Fruit fly (Drosophila melanogaster) whole organism, embryonic: ENCODE data around the gene CG10793.

Experiments used
- ATbp ChIP-seq: fragments of 200-800 bp; sonication (Bioruptor generic); optimal IDR thresholded peaks from 2 replicates; lab custom pipeline; 2017; ENCODE audit warnings: missing biosample characterization, mild to moderate bottlenecking, missing genetic modification characterization, missing genetic modification reagents
- Ada2b ChIP-seq: fragments of 200-800 bp; sonication (Bioruptor generic); IDR thresholded peaks from 2 replicates; pipeline ENCODE4 v1.3.6; 2022; ENCODE audit warnings: missing biosample characterization, missing genetic modification characterization
- Atf3 ChIP-seq: fragments of 200-800 bp; sonication (Bioruptor generic); optimal IDR thresholded peaks from 3 replicates; lab custom pipeline; 2016; ENCODE audit warnings: missing biosample characterization, missing genetic modification characterization
- CG10274 ChIP-seq: fragments of 200-800 bp; sonication (Bioruptor generic); optimal IDR thresholded peaks from 3 replicates; lab custom pipeline; 2017; ENCODE audit warnings: missing biosample characterization, mild to moderate bottlenecking, missing genetic modification characterization
- CG11398 ChIP-seq: fragments of 200-800 bp; sonication (Bioruptor generic); optimal IDR thresholded peaks from 2 replicates; lab custom pipeline; 2016; ENCODE audit warnings: missing biosample characterization, missing genetic modification characterization
- CG14860 ChIP-seq: fragments of 200-800 bp; sonication (Bioruptor generic); IDR thresholded peaks from 3 replicates; pipeline ENCODE4 v1.3.6; 2022; ENCODE audit warnings: missing biosample characterization, missing genetic modification characterization; ENCODE audit not compliant: partially characterized antibody
- CG14965 ChIP-seq: fragments of 200-800 bp; sonication (Bioruptor generic); optimal IDR thresholded peaks from 2 replicates; lab custom pipeline; 2016; ENCODE audit warnings: missing biosample characterization, missing genetic modification characterization, borderline replicate concordance
- CG15696 ChIP-seq: fragments of 200-800 bp; sonication (Bioruptor generic); optimal IDR thresholded peaks from 2 replicates; lab custom pipeline; 2019; ENCODE audit warnings: missing biosample characterization, mild to moderate bottlenecking, missing genetic modification characterization, moderate library complexity
- CG17359 ChIP-seq: fragments of 200-800 bp; sonication (Bioruptor generic); optimal IDR thresholded peaks from 3 replicates; lab custom pipeline; 2018; ENCODE audit warnings: missing biosample characterization, mild to moderate bottlenecking, missing genetic modification characterization, moderate library complexity
- CG1832 ChIP-seq: fragments of 200-800 bp; sonication (Bioruptor generic); optimal IDR thresholded peaks from 2 replicates; lab custom pipeline; 2017; ENCODE audit warnings: missing biosample characterization, mild to moderate bottlenecking, missing genetic modification characterization, inconsistent platforms
- CG2678 ChIP-seq: fragments of 200-800 bp; sonication (Bioruptor generic); optimal IDR thresholded peaks from 3 replicates; lab custom pipeline; 2019; ENCODE audit warnings: missing biosample characterization, mild to moderate bottlenecking, missing genetic modification characterization, moderate library complexity
- CG2875 ChIP-seq: fragments of 200-800 bp; sonication (Bioruptor generic); optimal IDR thresholded peaks from 2 replicates; lab custom pipeline; 2017; ENCODE audit warnings: missing biosample characterization, mild to moderate bottlenecking, missing genetic modification characterization, missing genetic modification reagents
- CG31388 ChIP-seq: fragments of 200-800 bp; sonication (Bioruptor generic); optimal IDR thresholded peaks from 2 replicates; lab custom pipeline; 2016; ENCODE audit warnings: missing biosample characterization, missing genetic modification characterization
- CG3407 ChIP-seq: fragments of 200-800 bp; sonication (Bioruptor generic); optimal IDR thresholded peaks from 2 replicates; lab custom pipeline; 2018; ENCODE audit warnings: missing biosample characterization, mild to moderate bottlenecking, missing genetic modification characterization
- CG34224 ChIP-seq: fragments of 200-800 bp; sonication (Bioruptor generic); IDR thresholded peaks from 3 replicates; pipeline ENCODE4 v1.3.6; 2022; ENCODE audit warnings: missing biosample characterization, missing genetic modification characterization; ENCODE audit not compliant: partially characterized antibody
- CG6272 ChIP-seq: fragments of 200-800 bp; sonication (Bioruptor generic); IDR thresholded peaks from 2 replicates; pipeline ENCODE4 v1.3.6; 2022; ENCODE audit warnings: missing biosample characterization, missing genetic modification characterization
- CG6654 ChIP-seq: fragments of 200-800 bp; sonication (Bioruptor generic); optimal IDR thresholded peaks from 2 replicates; lab custom pipeline; 2017; ENCODE audit warnings: missing biosample characterization, mild to moderate bottlenecking, missing genetic modification characterization
- CG6791 ChIP-seq: fragments of 200-800 bp; sonication (Bioruptor generic); IDR thresholded peaks from 3 replicates; pipeline ENCODE4 v1.3.6; 2022; ENCODE audit warnings: missing biosample characterization, missing genetic modification characterization; ENCODE audit not compliant: partially characterized antibody
- CG6854 ChIP-seq: fragments of 200-800 bp; sonication (Bioruptor generic); optimal IDR thresholded peaks from 3 replicates; lab custom pipeline; 2017; ENCODE audit warnings: missing biosample characterization, mild to moderate bottlenecking, missing genetic modification characterization
- CG7839 ChIP-seq: fragments of 200-800 bp; sonication (Bioruptor generic); optimal IDR thresholded peaks from 3 replicates; lab custom pipeline; 2018; ENCODE audit warnings: missing biosample characterization, mild to moderate bottlenecking, missing genetic modification characterization, moderate library complexity
- Chrac-16 ChIP-seq: fragments of 200-800 bp; sonication (Bioruptor generic); optimal IDR thresholded peaks from 3 replicates; lab custom pipeline; 2016; ENCODE audit warnings: missing biosample characterization, missing genetic modification characterization
- Gsc ChIP-seq: fragments of 200-800 bp; sonication (Bioruptor generic); IDR thresholded peaks from 2 replicates; pipeline ENCODE4 v1.3.6; 2022; ENCODE audit warnings: missing biosample characterization, missing genetic modification characterization
- HLH4C ChIP-seq: fragments of 200-800 bp; sonication (Bioruptor generic); IDR thresholded peaks from 3 replicates; pipeline ENCODE4 v1.3.6; 2022; ENCODE audit warnings: missing biosample characterization, missing genetic modification characterization; ENCODE audit not compliant: partially characterized antibody
- Lhr ChIP-seq: fragments of 200-800 bp; sonication (Bioruptor generic); optimal IDR thresholded peaks from 3 replicates; lab custom pipeline; 2017; ENCODE audit warnings: mild to moderate bottlenecking, missing biosample characterization, missing genetic modification reagents, missing genetic modification characterization
- Myb ChIP-seq: fragments of 200-800 bp; sonication (Bioruptor generic); optimal IDR thresholded peaks from 2 replicates; lab custom pipeline; 2016; ENCODE audit warnings: missing biosample characterization, missing genetic modification characterization
- Oli ChIP-seq: fragments of 200-800 bp; sonication (Bioruptor generic); optimal IDR thresholded peaks from 2 replicates; lab custom pipeline; 2018; ENCODE audit warnings: missing biosample characterization, mild to moderate bottlenecking, missing genetic modification characterization, moderate library complexity
- Opbp ChIP-seq: fragments of 200-800 bp; sonication (Bioruptor generic); IDR thresholded peaks from 3 replicates; pipeline ENCODE4 v1.3.6; 2022; ENCODE audit warnings: missing biosample characterization, missing genetic modification characterization; ENCODE audit not compliant: partially characterized antibody
- TFAM ChIP-seq: fragments of 200-800 bp; sonication (Bioruptor generic); optimal IDR thresholded peaks from 2 replicates; lab custom pipeline; 2017; ENCODE audit warnings: missing biosample characterization, missing genetic modification characterization, inconsistent platforms
- al ChIP-seq: fragments of 200-800 bp; sonication (Bioruptor generic); IDR thresholded peaks from 2 replicates; pipeline ENCODE4 v1.3.6; 2022; ENCODE audit warnings: missing biosample characterization, missing genetic modification characterization
- br ChIP-seq: fragments of >200 bp; optimal IDR thresholded peaks from 2 replicates; lab custom pipeline; 2017
- croc ChIP-seq: fragments of 200-800 bp; sonication (Bioruptor generic); conservative IDR thresholded peaks from 3 replicates; pipeline ENCODE4 v1.3.6; 2022; ENCODE audit warnings: missing biosample characterization, missing genetic modification characterization
- dmrt11E ChIP-seq: fragments of 200-800 bp; sonication (Bioruptor generic); optimal IDR thresholded peaks from 3 replicates; lab custom pipeline; 2018; ENCODE audit warnings: missing biosample characterization, mild to moderate bottlenecking, missing genetic modification characterization, moderate library complexity
- dpn ChIP-seq, 2 experiments: fragments of 200-800 bp; sonication (Bioruptor generic); optimal IDR thresholded peaks; 3 replicates each; lab custom pipeline; 2016; ENCODE audit warnings: missing biosample characterization in 2 of 2, missing genetic modification characterization in 2 of 2
- exex ChIP-seq: fragments of 200-800 bp; sonication (Bioruptor generic); optimal IDR thresholded peaks from 4 replicates; lab custom pipeline; 2018; ENCODE audit warnings: missing biosample characterization, mild to moderate bottlenecking, missing genetic modification characterization, moderate library complexity
- eyg ChIP-seq: fragments of 200-800 bp; sonication (Bioruptor generic); optimal IDR thresholded peaks from 3 replicates; lab custom pipeline; 2016; ENCODE audit warnings: missing biosample characterization, missing genetic modification characterization
- fd96Cb ChIP-seq: fragments of 200-800 bp; sonication (Bioruptor generic); optimal IDR thresholded peaks from 2 replicates; lab custom pipeline; 2018; ENCODE audit warnings: missing biosample characterization, mild to moderate bottlenecking, missing genetic modification characterization, moderate library complexity
- gcm ChIP-seq: fragments of 200-800 bp; sonication (Bioruptor generic); optimal IDR thresholded peaks from 2 replicates; lab custom pipeline; 2019; ENCODE audit warnings: missing biosample characterization, mild to moderate bottlenecking, missing genetic modification characterization, moderate library complexity
- her ChIP-seq: fragments of 200-800 bp; sonication (Bioruptor generic); optimal IDR thresholded peaks from 2 replicates; lab custom pipeline; 2016; ENCODE audit warnings: missing biosample characterization, missing genetic modification characterization
- otp ChIP-seq: fragments of 200-800 bp; sonication (Bioruptor generic); IDR thresholded peaks from 3 replicates; pipeline ENCODE4, ENCODE4 v1.3.6; 2022; ENCODE audit warnings: missing biosample characterization, missing genetic modification characterization
- pan ChIP-seq, 4 experiments: fragments of >200 bp in 3 of 4; fragments of 200-800 bp in 1 of 4; sonication (Bioruptor generic) in 1 of 4; optimal IDR thresholded peaks in 3 of 4; IDR thresholded peaks in 1 of 4; 2 replicates each; pipeline versions ENCODE4 v1.3.6 to Lab custom; 2017 to 2022; ENCODE audit warnings: missing biosample characterization in 2 of 4, missing genetic modification characterization in 2 of 4, mixed read lengths in 1 of 4
- prd ChIP-seq, 3 experiments: fragments of >200 bp in 2 of 3; fragments of 200-800 bp in 1 of 3; sonication (Bioruptor generic) in 1 of 3; optimal IDR thresholded peaks in 2 of 3; IDR thresholded peaks in 1 of 3; 2 replicates in 2 of 3; 3 replicates in 1 of 3; pipeline versions ENCODE4 v1.3.6 to Lab custom; 2017 to 2022; ENCODE audit warnings: missing biosample characterization in 1 of 3, missing genetic modification characterization in 1 of 3
- seq ChIP-seq: fragments of 200-800 bp; sonication (Bioruptor generic); IDR thresholded peaks from 2 replicates; pipeline ENCODE4 v1.3.6; 2022; ENCODE audit warnings: missing biosample characterization, missing genetic modification characterization
- sug ChIP-seq: fragments of 200-800 bp; optimal IDR thresholded peaks from 2 replicates; lab custom pipeline; 2019; ENCODE audit warnings: missing biosample characterization, mild to moderate bottlenecking, missing genetic modification characterization, moderate library complexity
- tx ChIP-seq: fragments of 200-800 bp; sonication (Bioruptor generic); optimal IDR thresholded peaks from 2 replicates; lab custom pipeline; 2016; ENCODE audit warnings: missing biosample characterization, missing genetic modification characterization
- unpg ChIP-seq: fragments of 200-800 bp; sonication (Bioruptor generic); optimal IDR thresholded peaks from 3 replicates; lab custom pipeline; 2018; ENCODE audit warnings: missing biosample characterization, mild to moderate bottlenecking, missing genetic modification characterization, moderate library complexity
- vnd ChIP-seq: fragments of 200-800 bp; sonication (Bioruptor generic); IDR thresholded peaks from 3 replicates; pipeline ENCODE4 v1.3.6; 2022; ENCODE audit warnings: missing biosample characterization, missing genetic modification characterization; ENCODE audit not compliant: partially characterized antibody
- wek ChIP-seq: fragments of 200-800 bp; sonication (Bioruptor generic); optimal IDR thresholded peaks from 3 replicates; lab custom pipeline; 2018; ENCODE audit warnings: missing biosample characterization, mild to moderate bottlenecking, missing genetic modification characterization, moderate library complexity
- zen ChIP-seq: fragments of 200-800 bp; sonication (Bioruptor generic); optimal IDR thresholded peaks from 3 replicates; lab custom pipeline; 2018; ENCODE audit warnings: missing biosample characterization, mild to moderate bottlenecking, missing genetic modification characterization, moderate library complexity

The CG10793 gene

DNA sequence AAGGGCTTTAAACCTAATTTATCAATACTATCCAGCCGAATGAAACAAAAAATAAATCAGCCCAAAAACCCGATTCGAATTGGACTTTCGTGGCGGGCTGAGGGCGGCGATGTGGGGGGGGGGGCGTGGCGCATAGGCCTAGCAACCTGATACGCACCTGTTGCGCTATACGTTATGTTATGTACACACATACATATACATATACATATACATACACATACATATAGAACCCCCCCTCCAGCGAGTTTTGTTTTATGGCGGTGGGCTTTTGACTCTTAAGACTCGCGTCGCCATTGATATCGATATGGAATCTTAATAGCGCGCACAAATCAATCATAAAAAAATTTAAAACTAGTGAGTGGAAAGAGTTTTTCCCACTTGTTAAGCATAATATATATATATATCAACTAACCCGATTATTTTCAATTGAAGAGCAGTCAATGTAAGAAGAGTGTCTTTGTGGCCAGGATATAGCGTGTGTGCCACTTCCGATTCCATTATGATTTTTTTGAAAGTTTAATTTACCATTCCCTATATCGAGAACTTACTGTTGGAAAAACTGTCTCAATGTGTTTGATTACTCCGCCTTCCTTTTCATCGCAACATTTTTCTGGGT, 40.8 kb upstream of the CG10793 start:
- TF ChIP-seq eyg (no peak), CG6654 (GFP tag; lab: Kevin White, UChicago) (no peak), dpn (GFP tag; optimal IDR thresholded peaks at IDR 0.05; lab: Kevin White, UChicago) (no peak), Ada2b (GFP tag; lab: Robert Waterston, UW) (peak; percentile 36; the same call in 1 of the 2 replicates), wek (no peak), CG14965 (GFP tag; lab: Kevin White, UChicago) (no peak), exex (tag; lab: Kevin White, UChicago) (peak; percentile 75), CG3407 (no peak), zen (no peak), HLH4C (GFP tag; lab: Robert Waterston, UW) (no peak), seq (GFP tag; lab: Robert Waterston, UW) (no peak), Lhr (no peak), CG10274 (GFP tag; lab: Kevin White, UChicago) (no peak), gcm (no peak), br (lab: Kevin White, UChicago) (no peak), vnd (no peak), sug (tag; lab: Kevin White, UChicago) (peak; percentile 57), otp (GFP tag; lab: Robert Waterston, UW) (no peak), CG6791 (GFP tag; lab: Robert Waterston, UW) (no peak), CG2875 (GFP tag; lab: Kevin White, UChicago) (no peak), tx (no peak), CG6272 (GFP tag; lab: Robert Waterston, UW) (no peak), croc (GFP tag; lab: Robert Waterston, UW) (no peak), Chrac-16 (GFP tag; lab: Kevin White, UChicago) (no peak), CG6854 (GFP tag; lab: Kevin White, UChicago) (no peak), CG17359 (tag; lab: Kevin White, UChicago) (no peak), Atf3 (no peak), dmrt11E (no peak), CG34224 (GFP tag; lab: Robert Waterston, UW) (no peak), al (GFP tag; lab: Robert Waterston, UW) (0 out of 2 replicates have a peak, but pooled peaks have one; percentile 30), fd96Cb (tag; lab: Kevin White, UChicago) (no peak), CG15696 (tag; lab: Kevin White, UChicago) (no peak), unpg (GFP tag; lab: Kevin White, UChicago) (no peak), Oli (tag; lab: Kevin White, UChicago) (no peak), ATbp (GFP tag; lab: Kevin White, UChicago) (no peak), CG11398 (no peak), CG2678 (tag; lab: Kevin White, UChicago) (no peak), Myb (GFP tag; lab: Kevin White, UChicago) (no peak), Opbp (GFP tag; lab: Robert Waterston, UW) (no peak), CG1832 (GFP tag; lab: Kevin White, UChicago) (no peak), CG14860 (GFP tag; lab: Robert Waterston, UW) (no peak), Gsc (GFP tag; lab: Robert Waterston, UW) (no peak), CG31388 (GFP tag; lab: Kevin White, UChicago) (no peak), her (GFP tag; lab: Kevin White, UChicago) (no peak), pan (optimal IDR thresholded peaks at IDR 0.05; lab: Kevin White, UChicago) (no peak), pan (GFP tag; optimal IDR thresholded peaks at IDR 0.05 in 1 of 2, IDR thresholded peaks at IDR 0.05 in 1 of 2) (peak in 1 of 2 experiments; percentile 22), TFAM (GFP tag; lab: Kevin White, UChicago) (no peak), CG7839 (no peak), prd (optimal IDR thresholded peaks at IDR 0.05; lab: Kevin White, UChicago) (no peak), prd (GFP tag; IDR thresholded peaks at IDR 0.05; lab: Robert Waterston, UW) (0 out of 3 replicates have a peak, but pooled peaks have one; percentile 27)
